Worm (Caenorhabditis elegans) whole organism, midembryonic: ENCODE data around the gene gnrr-5.

Source experiments
- T22C8.4 ChIP-seq: fragments of 200-800 bp; sonication (Bioruptor generic); IDR thresholded peaks from 2 replicates; pipeline ENCODE4 v1.3.6; 2022; ENCODE audit warnings: missing genetic modification characterization, missing compliant biosample characterization
- cog-1 ChIP-seq: sonication (generic microtip); optimal IDR thresholded peaks from 2 replicates; lab custom pipeline; 2016; ENCODE audit warnings: missing genetic modification characterization, missing compliant biosample characterization
- flt-1 ChIP-seq: fragments of 200-800 bp; sonication (Bioruptor generic); IDR thresholded peaks from 2 replicates; pipeline ENCODE4 v1.3.6; 2022; ENCODE audit warnings: missing genetic modification characterization, missing compliant biosample characterization
- klf-2 ChIP-seq: fragments of 200-800 bp; sonication (Bioruptor generic); conservative IDR thresholded peaks from 2 replicates; pipeline ENCODE4 v1.3.6; 2022; ENCODE audit warnings: missing genetic modification reagents, missing genetic modification characterization, missing compliant biosample characterization
- med-1 ChIP-seq: sonication (generic microtip); optimal IDR thresholded peaks from 2 replicates; lab custom pipeline; 2017; ENCODE audit warnings: missing genetic modification characterization, mild to moderate bottlenecking, missing compliant biosample characterization, antibody characterized with exemption, missing genetic modification reagents; ENCODE audit not compliant: insufficient read depth
- ref-1 ChIP-seq: fragments of 200-800 bp; sonication (Bioruptor generic); conservative IDR thresholded peaks from 2 replicates; pipeline ENCODE4 v1.3.6; 2022; ENCODE audit warnings: missing genetic modification reagents, missing genetic modification characterization, missing compliant biosample characterization
- tab-1 ChIP-seq: fragments of 200-800 bp; sonication (Bioruptor generic); IDR thresholded peaks from 2 replicates; pipeline ENCODE4 v1.3.6; 2022; ENCODE audit warnings: missing genetic modification characterization, missing compliant biosample characterization
- ztf-23 ChIP-seq: fragments of 200-800 bp; sonication (Bioruptor generic); IDR thresholded peaks from 2 replicates; pipeline ENCODE4 v1.3.6; 2022; ENCODE audit warnings: missing genetic modification reagents, missing genetic modification characterization, missing compliant biosample characterization
- ztf-29 ChIP-seq: fragments of 200-800 bp; sonication (Bioruptor generic); IDR thresholded peaks from 2 replicates; pipeline ENCODE4 v1.3.6; 2022; ENCODE audit warnings: missing genetic modification reagents, missing genetic modification characterization, missing compliant biosample characterization

gnrr-5 gene

DNA sequence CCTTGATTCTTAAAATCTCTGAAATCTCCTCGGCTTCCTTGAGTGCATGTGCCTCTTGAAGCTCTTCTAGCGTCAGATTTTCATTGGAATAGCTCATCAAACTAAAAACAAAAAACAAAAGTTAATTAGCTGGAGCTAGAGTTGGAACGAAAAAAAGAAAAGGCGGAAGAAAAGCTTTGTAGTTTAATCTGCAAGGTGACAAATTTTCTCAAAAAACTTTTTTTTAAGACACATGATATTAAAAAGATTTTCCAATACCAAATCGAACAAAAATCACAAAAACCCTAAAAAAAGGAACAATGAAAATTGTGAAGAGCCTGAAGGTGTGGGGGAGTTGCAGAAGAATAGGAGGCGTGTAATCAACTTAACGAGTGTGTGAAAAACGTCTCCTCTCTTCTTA is at the start of gene gnrr-5:
TSS of gene gnrr-5 (minus strand) at position 101 of the 400 bp plus-strand sequence.
- TF ChIP-seq ztf-23 (GFP tag; lab: Robert Waterston, UW): no peak
- no peak for TF ChIP-seq T22C8.4 (GFP tag; lab: Robert Waterston, UW)
- no peak for TF ChIP-seq klf-2 (GFP tag; lab: Robert Waterston, UW)
- TF ChIP-seq flt-1 (GFP tag; lab: Robert Waterston, UW): no peak
- no peak for TF ChIP-seq ref-1 (GFP tag; lab: Robert Waterston, UW)
- TF ChIP-seq med-1 (GFP tag; lab: Kevin White, UChicago): no peak
- TF ChIP-seq ztf-29 (GFP tag; lab: Robert Waterston, UW): no peak
- TF ChIP-seq cog-1 (tag; lab: Kevin White, UChicago): no peak

- TF ChIP-seq ztf-29 (GFP tag; lab: Robert Waterston, UW): no peak
- no peak for TF ChIP-seq T22C8.4 (GFP tag; lab: Robert Waterston, UW)
- TF ChIP-seq cog-1 (tag; lab: Kevin White, UChicago): no peak
- no peak for TF ChIP-seq tab-1 (GFP tag; lab: Robert Waterston, UW)
- no peak for TF ChIP-seq ztf-23 (GFP tag; lab: Robert Waterston, UW)
- TF ChIP-seq ref-1 (GFP tag; lab: Robert Waterston, UW): no peak
- no peak for TF ChIP-seq med-1 (GFP tag; lab: Kevin White, UChicago)
- no peak for TF ChIP-seq flt-1 (GFP tag; lab: Robert Waterston, UW)
- no peak for TF ChIP-seq klf-2 (GFP tag; lab: Robert Waterston, UW)
Observed at ce11 chrV:4503868-4504365, 49.4 kb upstream of the gnrr-5 start.

DNA sequence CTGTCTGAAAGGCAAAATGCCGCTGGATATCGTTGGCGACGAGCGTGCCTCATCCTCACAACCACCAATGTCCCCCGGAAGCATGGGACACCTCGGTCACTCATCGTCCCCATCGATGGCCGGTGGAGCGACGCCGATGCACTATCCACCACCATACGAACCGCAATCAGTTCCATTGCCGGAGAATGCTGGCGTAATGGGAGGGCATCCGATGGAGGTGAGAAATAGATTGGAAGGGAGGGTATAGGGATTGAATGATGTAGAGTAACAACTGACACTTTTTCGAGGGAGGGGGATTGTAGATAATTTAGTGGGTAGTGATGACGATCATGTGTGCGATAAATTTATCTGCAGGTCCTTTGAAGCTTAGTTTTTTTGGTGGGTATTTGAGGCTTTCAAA is 48.1 kb upstream of the gnrr-5 start:
- TF ChIP-seq ref-1 (GFP tag; lab: Robert Waterston, UW) (no peak), tab-1 (GFP tag; lab: Robert Waterston, UW) (0 out of 2 replicates have a peak, but pooled peaks have one; percentile 12)

DNA sequence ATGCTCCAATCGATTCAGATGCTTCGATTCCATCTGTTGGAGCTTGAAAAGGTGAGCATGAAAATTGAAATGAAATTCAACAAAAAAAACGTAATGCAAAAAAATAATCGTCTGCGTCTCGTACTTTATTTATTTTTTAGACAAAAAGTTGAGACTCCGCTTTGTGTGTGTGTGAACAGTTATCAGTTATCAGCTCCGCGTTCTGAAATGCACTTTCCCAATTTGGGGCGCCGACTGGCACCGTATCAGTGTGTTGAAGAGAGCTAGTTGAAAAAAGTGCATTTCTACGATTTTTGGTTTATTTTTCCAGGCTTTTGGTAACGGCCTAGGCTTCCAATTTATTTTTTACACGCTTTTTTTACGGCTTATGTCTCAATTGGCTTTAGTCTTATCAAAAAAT is 47.4 kb upstream of the gnrr-5 start:
- TF ChIP-seq ztf-29 (GFP tag; lab: Robert Waterston, UW) (no peak), tab-1 (GFP tag; lab: Robert Waterston, UW) (no peak), klf-2 (GFP tag; lab: Robert Waterston, UW) (no peak), ztf-23 (GFP tag; lab: Robert Waterston, UW) (no peak), flt-1 (GFP tag; lab: Robert Waterston, UW) (no peak), cog-1 (tag; lab: Kevin White, UChicago) (no peak), T22C8.4 (GFP tag; lab: Robert Waterston, UW) (no peak), ref-1 (GFP tag; lab: Robert Waterston, UW) (no peak), med-1 (GFP tag; lab: Kevin White, UChicago) (no peak)

- TF ChIP-seq tab-1 (GFP tag; lab: Robert Waterston, UW): no peak
- TF ChIP-seq T22C8.4 (GFP tag; lab: Robert Waterston, UW): 0 out of 2 replicates have a peak, but pooled peaks have one; percentile 31
Observed at ce11 chrV:4500709-4501108, 46.2 kb upstream of the gnrr-5 start.

DNA sequence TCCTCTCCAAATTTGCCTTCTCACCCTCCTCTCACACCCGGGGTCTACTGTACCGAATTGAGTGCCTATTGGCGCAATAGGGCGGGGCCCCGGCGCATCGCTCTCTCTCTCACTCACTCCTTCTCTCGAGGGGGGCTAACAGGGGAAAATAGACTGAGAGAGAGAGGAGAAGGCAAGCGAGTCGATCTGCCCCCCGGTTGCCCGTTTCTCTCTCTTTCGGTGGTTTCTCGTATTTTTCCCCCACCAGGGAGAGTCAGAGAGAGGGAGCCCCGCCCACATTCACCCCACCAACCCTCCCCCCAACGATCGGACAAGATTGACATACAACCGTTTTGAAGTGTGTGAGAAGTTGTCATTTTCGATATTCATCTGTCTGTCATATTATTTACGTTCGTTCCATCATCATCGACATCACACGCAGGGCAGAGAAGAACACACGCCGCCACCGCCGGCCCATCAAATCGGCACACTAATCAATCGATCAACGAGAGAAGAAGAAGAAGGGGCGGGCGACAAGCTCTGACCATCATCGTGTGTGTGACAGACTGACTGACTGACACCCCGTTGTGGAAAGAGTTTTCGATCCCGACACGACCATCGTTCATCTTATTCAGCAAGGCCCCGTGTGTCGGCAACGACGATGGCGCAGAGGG is 44.7 kb upstream of the gnrr-5 start:
- TF ChIP-seq klf-2 (GFP tag; lab: Robert Waterston, UW): no peak
- TF ChIP-seq flt-1 (GFP tag; lab: Robert Waterston, UW): no peak
- peak; percentile 27 for TF ChIP-seq ztf-23 (GFP tag; lab: Robert Waterston, UW)
- TF ChIP-seq T22C8.4 (GFP tag; lab: Robert Waterston, UW): 0 out of 2 replicates have a peak, but pooled peaks have one; percentile 28
- TF ChIP-seq ref-1 (GFP tag; lab: Robert Waterston, UW): no peak

ce11 chrV:4497161-4497560 is 42.6 kb upstream of the gnrr-5 start, which contains the start of gene unc-62:
Gene unc-62 (plus strand): TSS chrV:4497461.
- no peak for TF ChIP-seq T22C8.4 (GFP tag; lab: Robert Waterston, UW)
- no peak for TF ChIP-seq cog-1 (tag; lab: Kevin White, UChicago)
- TF ChIP-seq med-1 (GFP tag; lab: Kevin White, UChicago): no peak
- TF ChIP-seq ref-1 (GFP tag; lab: Robert Waterston, UW): no peak

- TF ChIP-seq med-1 (GFP tag; lab: Kevin White, UChicago) (no peak), T22C8.4 (GFP tag; lab: Robert Waterston, UW) (no peak), tab-1 (GFP tag; lab: Robert Waterston, UW) (no peak), ztf-23 (GFP tag; lab: Robert Waterston, UW) (no peak), klf-2 (GFP tag; lab: Robert Waterston, UW) (no peak), cog-1 (tag; lab: Kevin White, UChicago) (no peak), ztf-29 (GFP tag; lab: Robert Waterston, UW) (no peak), ref-1 (GFP tag; lab: Robert Waterston, UW) (no peak), flt-1 (GFP tag; lab: Robert Waterston, UW) (no peak)
Observed at ce11 chrV:4496104-4496586, 41.6 kb upstream of the gnrr-5 start.

- TF ChIP-seq flt-1 (GFP tag; lab: Robert Waterston, UW) (peak; percentile 45; the same call in 1 of the 2 replicates), klf-2 (GFP tag; lab: Robert Waterston, UW) (no peak), tab-1 (GFP tag; lab: Robert Waterston, UW) (peak; percentile 63; the same call in 1 of the 2 replicates), ztf-23 (GFP tag; lab: Robert Waterston, UW) (no peak), med-1 (GFP tag; lab: Kevin White, UChicago) (no peak)
Observed at ce11 chrV:4495114-4495819, 40.7 kb upstream of the gnrr-5 start.
